Worm (Caenorhabditis elegans): ENCODE data around the gene irg-3.

ce11 chrV:2577603-2578002 is 14.8 kb upstream of the irg-3 start, which contains the start of gene srt-4:
- TF ChIP-seq pqm-1 (tag; optimal IDR thresholded peaks at IDR 0.05), result no peak
- no peak for TF ChIP-seq lin-15B (tag; optimal IDR thresholded peaks at IDR 0.05)
- no peak for TF ChIP-seq ztf-11 (tag; optimal IDR thresholded peaks at IDR 0.05)
- no peak for TF ChIP-seq Y105C5A.15 (GFP tag; IDR thresholded peaks at IDR 0.05)
- no peak for TF ChIP-seq unc-62 (GFP tag; optimal IDR thresholded peaks at IDR 0.05 in 1 of 2)
- no peak for TF ChIP-seq unc-62 (tag; optimal IDR thresholded peaks at IDR 0.05)
- TF ChIP-seq ZK337.2 (GFP tag; IDR thresholded peaks at IDR 0.05), result no peak
- no peak for TF ChIP-seq hif-1 (tag; optimal IDR thresholded peaks at IDR 0.05)
